Fruit fly (Drosophila melanogaster): ENCODE measurements around the gene tgo.

Gene tgo

dm6 chr3R:8980776-8981165, 39.1 kb downstream of the tgo start, which contains the start of gene CAHbeta (continued):
- TF ChIP-seq MESR4 (GFP tag; optimal IDR thresholded peaks at IDR 0.05) (no peak), ind (GFP tag; optimal IDR thresholded peaks at IDR 0.05) (no peak), Bgb (GFP tag; IDR thresholded peaks at IDR 0.05; ENCODE audit: partially characterized antibody) (no peak), chm (GFP tag; IDR thresholded peaks at IDR 0.05) (peak; percentile 41; the same call in 1 of the 2 replicates), Tbp (GFP tag; optimal IDR thresholded peaks at IDR 0.05) (no peak), CG7786 (GFP tag; optimal IDR thresholded peaks at IDR 0.05) (no peak), Atf-2 (GFP tag; optimal IDR thresholded peaks at IDR 0.05) (no peak), CG4282 (GFP tag; optimal IDR thresholded peaks at IDR 0.05) (no peak), kah (GFP tag; optimal IDR thresholded peaks at IDR 0.05) (peak; percentile 27), unc-4 (GFP tag; IDR thresholded peaks at IDR 0.05; ENCODE audit: partially characterized antibody) (0 out of 2 replicates have a peak, but pooled peaks have one; percentile 7), CG17568 (GFP tag; optimal IDR thresholded peaks at IDR 0.05) (peak; percentile 7), CG3281 (GFP tag; optimal IDR thresholded peaks at IDR 0.05) (peak; percentile 5), Deaf1 (tag; optimal IDR thresholded peaks at IDR 0.05) (no peak), HHEX (GFP tag; optimal IDR thresholded peaks at IDR 0.05) (no peak), cad (GFP tag; optimal IDR thresholded peaks at IDR 0.05) (no peak), hkb (optimal IDR thresholded peaks at IDR 0.05) (no peak), hkb (GFP tag; IDR thresholded peaks at IDR 0.05) (peak; percentile 44; the same call in 1 of the 2 replicates), Hr78 (GFP tag; optimal IDR thresholded peaks at IDR 0.05) (peak in 1 of 2 experiments; percentile 73), ssp (GFP tag; IDR thresholded peaks at IDR 0.05) (no peak), chinmo (GFP tag; IDR thresholded peaks at IDR 0.05; ENCODE audit: partially characterized antibody) (0 out of 4 replicates have a peak, but pooled peaks have one; percentile 71), jigr1 (GFP tag; IDR thresholded peaks at IDR 0.05) (no peak), ewg (GFP tag; optimal IDR thresholded peaks at IDR 0.05) (no peak), CG10543 (GFP tag; optimal IDR thresholded peaks at IDR 0.05) (peak; percentile 74), CG18619 (GFP tag; optimal IDR thresholded peaks at IDR 0.05) (no peak)

- TF ChIP-seq CG6854 (GFP tag; optimal IDR thresholded peaks at IDR 0.05) (peak; percentile 56), CG4854 (GFP tag; optimal IDR thresholded peaks at IDR 0.05) (no peak), B-H1 (GFP tag; IDR thresholded peaks at IDR 0.05) (0 out of 3 replicates have a peak, but pooled peaks have one; percentile 12), Sin3A (optimal IDR thresholded peaks at IDR 0.05) (no peak), CG15269 (tag; optimal IDR thresholded peaks at IDR 0.05) (peak; percentile 28), ERR (GFP tag; optimal IDR thresholded peaks at IDR 0.05) (no peak), Hmx (GFP tag; optimal IDR thresholded peaks at IDR 0.05) (no peak), Hey (tag; optimal IDR thresholded peaks at IDR 0.05) (no peak), hbn (GFP tag; IDR thresholded peaks at IDR 0.05; ENCODE audit: partially characterized antibody) (peak; percentile 24; the same call in 1 of the 2 replicates), bab2 (GFP tag; optimal IDR thresholded peaks at IDR 0.05) (no peak), stwl (tag; optimal IDR thresholded peaks at IDR 0.05) (peak; percentile 55), CG31388 (GFP tag; optimal IDR thresholded peaks at IDR 0.05) (no peak), sob (GFP tag; IDR thresholded peaks at IDR 0.05) (no peak), Dref (GFP tag; IDR thresholded peaks at IDR 0.05) (no peak), CG14667 (GFP tag; IDR thresholded peaks at IDR 0.05) (no peak), CG1529 (GFP tag; optimal IDR thresholded peaks at IDR 0.05) (no peak), gcm (GFP tag; optimal IDR thresholded peaks at IDR 0.05) (no peak), CG3407 (GFP tag; optimal IDR thresholded peaks at IDR 0.05) (no peak), HLH4C (GFP tag; IDR thresholded peaks at IDR 0.05; ENCODE audit: partially characterized antibody) (peak; percentile 39; the same call in 1 of the 3 replicates), dmrt11E (tag; optimal IDR thresholded peaks at IDR 0.05) (no peak), sima (GFP tag; optimal IDR thresholded peaks at IDR 0.05) (no peak), CG9215 (GFP tag; IDR thresholded peaks at IDR 0.05) (no peak), CG1832 (GFP tag; optimal IDR thresholded peaks at IDR 0.05) (no peak), NC2α (GFP tag; optimal IDR thresholded peaks at IDR 0.05) (no peak), CG3281 (GFP tag; optimal IDR thresholded peaks at IDR 0.05) (no peak), CG8944 (GFP tag; optimal IDR thresholded peaks at IDR 0.05) (no peak), Deaf1 (tag; optimal IDR thresholded peaks at IDR 0.05) (no peak)
Measured at dm6 chr3R:8979850-8980775, 39.7 kb downstream of the tgo start.

All from whole organism, embryonic.